Worm (Caenorhabditis elegans) whole organism, late embryonic: ENCODE measurements around the gene famh-136.

ENCODE experiments used
- K02D7.2 ChIP-seq: sonication (generic microtip); optimal IDR thresholded peaks from 2 replicates; lab custom pipeline; 2017; ENCODE audit warnings: mild to moderate bottlenecking, missing genetic modification characterization, missing compliant biosample characterization
- T23F11.4 ChIP-seq: fragments of 200-800 bp; sonication (Bioruptor generic); optimal IDR thresholded peaks from 2 replicates; lab custom pipeline; 2018; ENCODE audit warnings: mild to moderate bottlenecking, missing genetic modification characterization, missing compliant biosample characterization
- ama-1 ChIP-seq: fragments of 150-350 bp; optimal IDR thresholded peaks from 2 replicates; lab custom pipeline; 2014
- che-1 ChIP-seq: sonication (generic microtip); optimal IDR thresholded peaks from 2 replicates; lab custom pipeline; 2016; ENCODE audit warnings: mild to moderate bottlenecking, missing genetic modification characterization, missing compliant biosample characterization
- elt-2 ChIP-seq: sonication (generic microtip); optimal IDR thresholded peaks from 2 replicates; lab custom pipeline; 2016; ENCODE audit warnings: missing genetic modification reagents, missing genetic modification characterization, missing compliant biosample characterization
- fkh-10 ChIP-seq: fragments of 150-350 bp; optimal IDR thresholded peaks from 2 replicates; lab custom pipeline; 2014; ENCODE audit warnings: missing biosample characterization, missing genetic modification reagents, missing genetic modification characterization
- lim-6 ChIP-seq: sonication (generic microtip); optimal IDR thresholded peaks from 2 replicates; lab custom pipeline; 2016; ENCODE audit warnings: missing genetic modification characterization, missing compliant biosample characterization
- nhr-11 ChIP-seq: fragments of 150-350 bp; optimal IDR thresholded peaks from 2 replicates; lab custom pipeline; 2014; ENCODE audit warnings: missing biosample characterization, missing genetic modification characterization
- pat-9 ChIP-seq: fragments of 200-800 bp; sonication (Bioruptor generic); optimal IDR thresholded peaks from 2 replicates; lab custom pipeline; 2018; ENCODE audit warnings: mild to moderate bottlenecking, missing genetic modification characterization, moderate library complexity, missing compliant biosample characterization
- pha-2 ChIP-seq: sonication (generic microtip); optimal IDR thresholded peaks from 2 replicates; lab custom pipeline; 2017; ENCODE audit warnings: mild to moderate bottlenecking, missing genetic modification characterization, missing compliant biosample characterization
- pha-4 ChIP-seq: fragments of 150-350 bp; optimal IDR thresholded peaks from 2 replicates; lab custom pipeline; 2018; ENCODE audit warnings: missing biosample characterization, missing genetic modification reagents, missing genetic modification characterization
- tbx-2 ChIP-seq: sonication (generic microtip); optimal IDR thresholded peaks from 2 replicates; lab custom pipeline; 2016; ENCODE audit warnings: missing genetic modification characterization, missing compliant biosample characterization

DNA sequence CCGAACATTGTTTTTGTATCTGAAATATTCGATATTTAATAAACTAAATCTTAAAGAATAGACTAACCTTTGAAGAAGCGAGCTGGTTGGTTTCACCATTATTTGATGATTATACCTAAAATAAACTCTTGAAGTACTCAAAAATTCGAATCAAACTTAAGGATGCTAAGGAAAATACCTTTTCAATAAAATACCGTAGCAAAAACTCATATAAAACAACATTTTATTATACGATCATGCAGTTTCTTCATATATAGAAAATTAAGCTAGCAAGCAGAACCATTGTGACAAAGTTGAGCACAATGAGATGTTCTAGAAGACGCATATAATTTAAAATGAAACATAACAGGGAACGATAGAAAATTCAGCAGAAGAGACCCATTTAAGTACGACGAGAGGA lies 39.2 kb upstream of the famh-136 start, which contains the start of gene F44E2.7:
- no peak for TF ChIP-seq K02D7.2 (tag; lab: Kevin White, UChicago)
- no peak for TF ChIP-seq fkh-10 (GFP tag; lab: Kevin White, UChicago)
- TF ChIP-seq T23F11.4 (GFP tag; lab: Kevin White, UChicago): no peak
- TF ChIP-seq pha-2 (tag; lab: Kevin White, UChicago): no peak
- no peak for TF ChIP-seq nhr-11 (tag; lab: Kevin White, UChicago)
- no peak for TF ChIP-seq elt-2 (tag; lab: Kevin White, UChicago)
- no peak for TF ChIP-seq ama-1
- no peak for TF ChIP-seq lim-6
- no peak for TF ChIP-seq pat-9 (tag; lab: Kevin White, UChicago)
- no peak for TF ChIP-seq tbx-2 (tag; lab: Kevin White, UChicago)
- no peak for TF ChIP-seq pha-4 (tag; lab: Kevin White, UChicago)
- no peak for TF ChIP-seq che-1
